Fruit fly (Drosophila melanogaster) whole organism, pupa: ENCODE measurements around the gene axo.

Experiments
- CG12605 ChIP-seq: fragments of 200-800 bp; sonication (Bioruptor generic); IDR thresholded peaks from 2 replicates; pipeline ENCODE4 v1.3.6; 2022; ENCODE audit warnings: missing biosample characterization, missing genetic modification characterization
- CG14655 ChIP-seq: fragments of 200-800 bp; sonication (Bioruptor generic); optimal IDR thresholded peaks from 3 replicates; lab custom pipeline; 2017; ENCODE audit warnings: mild to moderate bottlenecking, missing biosample characterization, missing genetic modification reagents, missing genetic modification characterization
- CG32121 ChIP-seq: fragments of 200-800 bp; sonication (Bioruptor generic); IDR thresholded peaks from 2 replicates; pipeline ENCODE4 v1.3.6; 2022; ENCODE audit warnings: missing biosample characterization, missing genetic modification characterization
- CG8159 ChIP-seq: fragments of 200-800 bp; sonication (Bioruptor generic); optimal IDR thresholded peaks from 3 replicates; lab custom pipeline; 2018; ENCODE audit warnings: missing biosample characterization, mild to moderate bottlenecking, missing genetic modification characterization, moderate library complexity
- CG9948 ChIP-seq: fragments of 200-800 bp; sonication (Bioruptor generic); optimal IDR thresholded peaks from 2 replicates; lab custom pipeline; 2018; ENCODE audit warnings: missing biosample characterization, mild to moderate bottlenecking, missing genetic modification characterization, moderate library complexity
- Pif1A ChIP-seq: fragments of 200-800 bp; sonication (Bioruptor generic); optimal IDR thresholded peaks from 3 replicates; lab custom pipeline; 2016; ENCODE audit warnings: missing biosample characterization, missing genetic modification characterization
- fd96Ca ChIP-seq: fragments of 200-800 bp; sonication (Bioruptor generic); IDR thresholded peaks from 3 replicates; pipeline ENCODE4 v1.3.6; 2022; ENCODE audit warnings: missing biosample characterization, missing genetic modification characterization

DNA sequence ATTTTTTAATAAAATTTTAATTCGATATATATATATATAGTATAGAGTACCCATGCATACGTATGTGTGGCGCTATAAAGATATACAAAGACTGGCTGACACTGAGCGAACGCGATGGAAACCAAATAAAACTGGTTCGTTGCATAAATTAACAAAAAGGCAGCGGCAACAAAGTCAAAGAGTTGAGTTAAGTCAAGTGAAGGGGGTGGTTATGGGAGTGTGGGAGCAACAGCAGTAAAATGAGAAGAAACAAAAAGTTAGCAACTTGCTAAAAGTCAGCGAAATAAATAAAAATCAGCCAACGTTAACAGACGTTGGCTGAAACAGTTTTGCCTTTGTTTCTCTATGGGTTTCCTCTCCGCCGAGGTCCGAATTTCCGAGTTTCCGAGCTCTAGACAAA is 11.4 kb upstream of the axo start:
- TF ChIP-seq CG9948 (tag; lab: Kevin White, UChicago) (no peak), fd96Ca (GFP tag; lab: Robert Waterston, UW) (no peak), CG32121 (GFP tag; lab: Robert Waterston, UW) (no peak), CG12605 (no peak), Pif1A (GFP tag; lab: Kevin White, UChicago) (no peak), CG14655 (no peak), CG8159 (tag; lab: Kevin White, UChicago) (no peak)
